Worm (Caenorhabditis elegans): ENCODE results near the gene srx-130.

DNA sequence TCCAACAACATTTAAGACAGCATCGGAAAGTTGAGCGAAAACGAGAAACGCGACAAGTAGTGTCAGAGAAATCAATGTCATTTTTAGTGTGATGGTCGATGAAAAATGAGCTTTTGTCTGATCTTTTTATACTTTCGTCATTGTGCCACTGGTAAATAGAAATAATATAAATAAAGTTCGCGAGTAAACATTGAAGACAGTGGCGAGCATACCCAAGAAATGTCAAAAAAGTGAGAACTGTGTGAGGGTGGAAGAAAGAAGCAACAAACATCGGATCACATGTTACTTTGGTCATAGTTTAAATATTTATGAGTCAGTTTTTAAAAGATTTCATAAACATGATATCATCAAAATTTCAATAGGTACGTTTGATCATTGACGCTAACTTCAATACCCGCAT lies 11.1 kb downstream of the srx-130 start, which contains the start of gene ttr-21:
- TF ChIP-seq B0310.2 (tag; optimal IDR thresholded peaks at IDR 0.05) (no peak), ets-7 (tag; optimal IDR thresholded peaks at IDR 0.05) (no peak), hnd-1 (tag; optimal IDR thresholded peaks at IDR 0.05) (no peak), ama-1 (optimal IDR thresholded peaks at IDR 0.05) (no peak), tbx-37 (GFP tag; conservative IDR thresholded peaks at IDR 0.05) (no peak), pes-1 (GFP tag; IDR thresholded peaks at IDR 0.05) (no peak), hmbx-1 (tag; optimal IDR thresholded peaks at IDR 0.05) (no peak), ceh-36 (tag; optimal IDR thresholded peaks at IDR 0.05) (no peak), F13C5.2 (tag; optimal IDR thresholded peaks at IDR 0.05) (no peak), tra-4 (tag; optimal IDR thresholded peaks at IDR 0.05) (no peak)

Data from whole organism, early embryonic.